Worm (Caenorhabditis elegans) whole organism, late embryonic: ENCODE data around the gene txbp-3.

Experiments
- K02D7.2 ChIP-seq: sonication (generic microtip); optimal IDR thresholded peaks from 2 replicates; lab custom pipeline; 2017; ENCODE audit warnings: mild to moderate bottlenecking, missing genetic modification characterization, missing compliant biosample characterization
- T23F11.4 ChIP-seq: fragments of 200-800 bp; sonication (Bioruptor generic); optimal IDR thresholded peaks from 2 replicates; lab custom pipeline; 2018; ENCODE audit warnings: mild to moderate bottlenecking, missing genetic modification characterization, missing compliant biosample characterization
- Y22D7AL.16 ChIP-seq: sonication (generic microtip); optimal IDR thresholded peaks from 2 replicates; lab custom pipeline; 2016; ENCODE audit warnings: missing genetic modification characterization, missing compliant biosample characterization
- ahr-1 ChIP-seq: sonication (generic microtip); optimal IDR thresholded peaks from 2 replicates; lab custom pipeline; 2016; ENCODE audit warnings: missing genetic modification characterization, missing compliant biosample characterization
- ama-1 ChIP-seq: fragments of 150-350 bp; optimal IDR thresholded peaks from 2 replicates; lab custom pipeline; 2014
- ceh-18 ChIP-seq: sonication (generic microtip); optimal IDR thresholded peaks from 2 replicates; lab custom pipeline; 2016; ENCODE audit warnings: missing genetic modification characterization, missing compliant biosample characterization
- ceh-2 ChIP-seq: sonication (generic microtip); optimal IDR thresholded peaks from 2 replicates; lab custom pipeline; 2016; ENCODE audit warnings: missing genotype, missing genetic modification characterization, missing compliant biosample characterization
- ceh-22 ChIP-seq: sonication (generic microtip); optimal IDR thresholded peaks from 2 replicates; lab custom pipeline; 2017; ENCODE audit warnings: missing biosample characterization, missing genetic modification characterization
- ceh-24 ChIP-seq: sonication (generic microtip); optimal IDR thresholded peaks from 2 replicates; lab custom pipeline; 2016; ENCODE audit warnings: mild to moderate bottlenecking, missing genetic modification characterization, missing compliant biosample characterization
- ceh-31 ChIP-seq: sonication (generic microtip); optimal IDR thresholded peaks from 2 replicates; lab custom pipeline; 2016; ENCODE audit warnings: missing genetic modification characterization, missing compliant biosample characterization
- ceh-34 ChIP-seq: sonication (generic microtip); optimal IDR thresholded peaks from 2 replicates; lab custom pipeline; 2016; ENCODE audit warnings: mild to moderate bottlenecking, missing genetic modification characterization, missing compliant biosample characterization
- ceh-45 ChIP-seq: fragments of 200-800 bp; sonication (Bioruptor generic); IDR thresholded peaks from 2 replicates; pipeline ENCODE4 v1.3.6; 2022; ENCODE audit warnings: missing genetic modification reagents, missing genetic modification characterization, missing compliant biosample characterization
- ceh-48 ChIP-seq: sonication (generic microtip); optimal IDR thresholded peaks from 2 replicates; lab custom pipeline; 2016; ENCODE audit warnings: missing genetic modification characterization, inconsistent platforms, missing compliant biosample characterization
- ceh-6 ChIP-seq: fragments of 200-800 bp; sonication (Bioruptor generic); optimal IDR thresholded peaks from 2 replicates; lab custom pipeline; 2018; ENCODE audit warnings: mild to moderate bottlenecking, missing genetic modification characterization, missing compliant biosample characterization
- dmd-4 ChIP-seq: sonication (generic microtip); optimal IDR thresholded peaks from 2 replicates; lab custom pipeline; 2016; ENCODE audit warnings: borderline replicate concordance, missing genetic modification characterization, missing compliant biosample characterization
- ets-4 ChIP-seq: sonication (generic microtip); optimal IDR thresholded peaks from 2 replicates; lab custom pipeline; 2016; ENCODE audit warnings: missing genetic modification characterization, missing compliant biosample characterization
- eyg-1 ChIP-seq: sonication (generic microtip); optimal IDR thresholded peaks from 2 replicates; lab custom pipeline; 2016; ENCODE audit warnings: missing genotype, missing genetic modification characterization, missing compliant biosample characterization
- fax-1 ChIP-seq: sonication (generic microtip); optimal IDR thresholded peaks from 2 replicates; lab custom pipeline; 2016; ENCODE audit warnings: missing genotype, missing genetic modification characterization, missing compliant biosample characterization
- gmeb-2 ChIP-seq: sonication (generic microtip); optimal IDR thresholded peaks from 2 replicates; lab custom pipeline; 2016; ENCODE audit warnings: missing genetic modification characterization, inconsistent platforms, missing compliant biosample characterization
- hlh-30 ChIP-seq: sonication (generic microtip); optimal IDR thresholded peaks from 2 replicates; lab custom pipeline; 2017; ENCODE audit warnings: antibody characterized with exemption, missing genetic modification characterization, missing compliant biosample characterization; ENCODE audit not compliant: insufficient read depth
- lim-6 ChIP-seq: sonication (generic microtip); optimal IDR thresholded peaks from 2 replicates; lab custom pipeline; 2016; ENCODE audit warnings: missing genetic modification characterization, missing compliant biosample characterization
- madf-2 ChIP-seq: sonication (generic microtip); optimal IDR thresholded peaks from 2 replicates; lab custom pipeline; 2017; ENCODE audit warnings: missing genetic modification characterization, missing compliant biosample characterization
- nfya-1 ChIP-seq: sonication (generic microtip); optimal IDR thresholded peaks from 2 replicates; lab custom pipeline; 2017; ENCODE audit warnings: missing genetic modification characterization, mild to moderate bottlenecking, missing compliant biosample characterization, antibody characterized with exemption, moderate library complexity
- nhr-232 ChIP-seq: sonication (generic microtip); optimal IDR thresholded peaks from 2 replicates; lab custom pipeline; 2016; ENCODE audit warnings: missing genetic modification characterization, missing compliant biosample characterization
- npax-4 ChIP-seq: sonication (generic microtip); optimal IDR thresholded peaks from 2 replicates; lab custom pipeline; 2016; ENCODE audit warnings: missing genetic modification characterization, missing compliant biosample characterization
- odd-2 ChIP-seq: sonication (generic microtip); optimal IDR thresholded peaks from 2 replicates; lab custom pipeline; 2017; ENCODE audit warnings: antibody characterized with exemption, mild to moderate bottlenecking, missing genetic modification characterization, missing compliant biosample characterization
- pha-2 ChIP-seq: sonication (generic microtip); optimal IDR thresholded peaks from 2 replicates; lab custom pipeline; 2017; ENCODE audit warnings: mild to moderate bottlenecking, missing genetic modification characterization, missing compliant biosample characterization
- pros-1 ChIP-seq: fragments of 150-350 bp; optimal IDR thresholded peaks from 2 replicates; lab custom pipeline; 2014; ENCODE audit warnings: missing biosample characterization, missing genetic modification reagents, missing genetic modification characterization
- ref-2 ChIP-seq: sonication (generic microtip); optimal IDR thresholded peaks from 2 replicates; lab custom pipeline; 2016; ENCODE audit warnings: missing genetic modification characterization, missing compliant biosample characterization
- rnt-1 ChIP-seq: sonication (generic microtip); optimal IDR thresholded peaks from 2 replicates; lab custom pipeline; 2016; ENCODE audit warnings: missing genetic modification characterization, missing compliant biosample characterization
- sdc-2 ChIP-seq: sonication (generic microtip); optimal IDR thresholded peaks from 2 replicates; lab custom pipeline; 2016; ENCODE audit warnings: missing genotype, missing genetic modification characterization, missing compliant biosample characterization
- sox-2 ChIP-seq: fragments of 200-800 bp; sonication (Bioruptor generic); IDR thresholded peaks from 2 replicates; pipeline ENCODE4 v1.3.6; 2022; ENCODE audit warnings: missing genetic modification reagents, missing genetic modification characterization, missing compliant biosample characterization
- tbx-2 ChIP-seq: sonication (generic microtip); optimal IDR thresholded peaks from 2 replicates; lab custom pipeline; 2016; ENCODE audit warnings: missing genetic modification characterization, missing compliant biosample characterization
- unc-42 ChIP-seq: sonication (generic microtip); optimal IDR thresholded peaks from 2 replicates; lab custom pipeline; 2016; ENCODE audit warnings: missing genotype, missing genetic modification characterization, missing compliant biosample characterization
- unc-55 ChIP-seq: sonication (generic microtip); optimal IDR thresholded peaks from 2 replicates; lab custom pipeline; 2017; ENCODE audit warnings: missing biosample characterization, missing genetic modification reagents, missing genetic modification characterization
- unc-86 ChIP-seq: sonication (generic microtip); optimal IDR thresholded peaks from 2 replicates; lab custom pipeline; 2016; ENCODE audit warnings: missing genetic modification characterization, missing compliant biosample characterization
- zip-5 ChIP-seq: sonication (generic microtip); optimal IDR thresholded peaks from 2 replicates; lab custom pipeline; 2016; ENCODE audit warnings: missing genetic modification characterization, missing compliant biosample characterization

Gene txbp-3

ce11 chrIII:5027219-5027618 lies 20.0 kb downstream of the txbp-3 start:
- TF ChIP-seq ets-4 (no peak), Y22D7AL.16 (tag; lab: Kevin White, UChicago) (no peak), sox-2 (no peak), dmd-4 (tag; lab: Kevin White, UChicago) (no peak), pha-2 (tag; lab: Kevin White, UChicago) (no peak), odd-2 (tag; lab: Kevin White, UChicago) (no peak), sdc-2 (tag; lab: Kevin White, UChicago) (no peak), fax-1 (tag; lab: Kevin White, UChicago) (no peak), zip-5 (no peak), ref-2 (no peak), nhr-232 (no peak), ceh-24 (tag; lab: Kevin White, UChicago) (no peak)
- TF ChIP-seq, all 69 proteins: peak for 0

- TF ChIP-seq ceh-48 (tag; lab: Kevin White, UChicago) = no peak
- no peak for TF ChIP-seq ceh-2 (tag; lab: Kevin White, UChicago)
- no peak for TF ChIP-seq K02D7.2
- no peak for TF ChIP-seq lim-6 (tag; lab: Kevin White, UChicago)
Measured at ce11 chrIII:5026366-5026765, 20.9 kb downstream of the txbp-3 start.

DNA sequence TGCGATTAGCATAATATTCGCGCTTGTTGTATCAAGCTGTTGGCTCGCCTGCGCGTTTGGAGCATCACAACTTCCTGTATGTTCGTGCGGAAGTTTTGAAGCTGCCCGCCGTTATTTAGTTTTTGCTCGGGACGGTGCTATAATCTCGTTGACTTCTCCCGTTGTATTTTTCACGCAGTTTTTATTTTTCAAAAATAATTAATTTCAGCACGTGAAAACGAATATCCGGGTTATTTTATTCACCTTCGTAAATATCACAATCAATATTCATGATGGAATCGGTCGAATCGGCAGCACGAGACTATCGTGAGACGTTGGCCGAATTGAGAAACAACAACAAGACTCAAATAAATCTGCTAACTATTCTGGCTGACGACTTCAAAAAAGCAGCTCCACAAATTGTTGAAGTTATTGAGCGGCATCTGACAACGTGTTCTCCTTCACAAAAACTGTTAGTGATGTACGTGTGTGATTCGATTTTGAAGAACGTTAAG lies 22.1 kb downstream of the txbp-3 start:
- no peak for TF ChIP-seq npax-4 (tag; lab: Kevin White, UChicago)
- TF ChIP-seq ahr-1 (tag; lab: Kevin White, UChicago) = no peak
- no peak for TF ChIP-seq ets-4
- TF ChIP-seq ama-1 = peak; percentile 34

- peak; percentile 83 for TF ChIP-seq ceh-48 (tag; lab: Kevin White, UChicago)
- TF ChIP-seq ref-2 = peak; percentile 63
- peak; percentile 53 for TF ChIP-seq ceh-31 (tag; lab: Kevin White, UChicago)
- peak; percentile 14 for TF ChIP-seq pros-1 (tag; lab: Kevin White, UChicago)
- TF ChIP-seq unc-86 (tag; lab: Kevin White, UChicago) = peak; percentile 7
- peak; percentile 68 for TF ChIP-seq nfya-1 (tag; lab: Kevin White, UChicago)
- TF ChIP-seq eyg-1 (tag; lab: Kevin White, UChicago) = no peak
- TF ChIP-seq hlh-30 (tag; lab: Kevin White, UChicago) = peak; percentile 88
- TF ChIP-seq fax-1 (tag; lab: Kevin White, UChicago) = no peak
- TF ChIP-seq unc-42 = peak; percentile 27
- TF ChIP-seq ceh-18 (tag; lab: Kevin White, UChicago) = no peak
- peak; percentile 70 for TF ChIP-seq unc-55 (GFP tag; lab: Kevin White, UChicago)
- peak; percentile 17 for TF ChIP-seq tbx-2
- TF ChIP-seq ceh-45 (GFP tag; lab: Robert Waterston, UW) = no peak
- TF ChIP-seq dmd-4 (tag; lab: Kevin White, UChicago) = no peak
- no peak for TF ChIP-seq madf-2
- peak; percentile 18 for TF ChIP-seq ceh-2 (tag; lab: Kevin White, UChicago)
- TF ChIP-seq rnt-1 (tag; lab: Kevin White, UChicago) = peak; percentile 35
- peak; percentile 43 for TF ChIP-seq ets-4
- TF ChIP-seq, all 69 proteins: peak for 13
Measured at ce11 chrIII:5024393-5024964, 22.8 kb downstream of the txbp-3 start, which contains the start of gene pcf-11. Gene pcf-11 (plus strand): TSS chrIII:5024914.

ce11 chrIII:5023642-5024041 lies 23.6 kb downstream of the txbp-3 start:
- no peak for TF ChIP-seq hlh-30 (tag; lab: Kevin White, UChicago)
- no peak for TF ChIP-seq rnt-1 (tag; lab: Kevin White, UChicago)
- TF ChIP-seq T23F11.4 (GFP tag; lab: Kevin White, UChicago) = no peak
- no peak for TF ChIP-seq ceh-6 (GFP tag; lab: Kevin White, UChicago)
- no peak for TF ChIP-seq unc-42
- TF ChIP-seq ceh-18 (tag; lab: Kevin White, UChicago) = no peak
- TF ChIP-seq tbx-2 = no peak
- TF ChIP-seq ceh-22 = no peak
- no peak for TF ChIP-seq zip-5
- no peak for TF ChIP-seq nfya-1 (tag; lab: Kevin White, UChicago)
- TF ChIP-seq gmeb-2 (tag; lab: Kevin White, UChicago) = no peak
- TF ChIP-seq ceh-45 (GFP tag; lab: Robert Waterston, UW) = no peak
- TF ChIP-seq ceh-34 = no peak
- TF ChIP-seq dmd-4 (tag; lab: Kevin White, UChicago) = no peak
- no peak for TF ChIP-seq sox-2
